Fruit fly (Drosophila melanogaster) whole organism, embryonic: Measurements from ENCODE around the gene CG42809.

Experiments used
- CG10209 ChIP-seq: fragments of 200-800 bp; sonication (Bioruptor generic); optimal IDR thresholded peaks from 3 replicates; lab custom pipeline; 2017; ENCODE audit warnings: missing biosample characterization, mild to moderate bottlenecking, missing genetic modification characterization, missing genetic modification reagents
- CG10267 ChIP-seq: fragments of 200-800 bp; sonication (Bioruptor generic); optimal IDR thresholded peaks from 2 replicates; lab custom pipeline; 2018; ENCODE audit warnings: missing biosample characterization, mild to moderate bottlenecking, missing genetic modification characterization, moderate library complexity
- CG10366 ChIP-seq: fragments of 200-800 bp; sonication (Bioruptor generic); IDR thresholded peaks from 2 replicates; pipeline ENCODE4 v1.3.6; 2022; ENCODE audit warnings: missing biosample characterization, missing genetic modification characterization
- CG11696 ChIP-seq: fragments of 200-800 bp; sonication (Bioruptor generic); IDR thresholded peaks from 2 replicates; pipeline ENCODE4 v1.3.6; 2022; ENCODE audit warnings: missing biosample characterization, missing genetic modification characterization
- CG11723 ChIP-seq: fragments of 200-800 bp; sonication (Bioruptor generic); optimal IDR thresholded peaks from 2 replicates; lab custom pipeline; 2017; ENCODE audit warnings: missing biosample characterization, mild to moderate bottlenecking, missing genetic modification characterization
- CG1647 ChIP-seq: fragments of 200-800 bp; sonication (Bioruptor generic); optimal IDR thresholded peaks from 3 replicates; lab custom pipeline; 2016; ENCODE audit warnings: missing biosample characterization, missing genetic modification characterization
- CG16813 ChIP-seq: fragments of 200-800 bp; sonication (Bioruptor generic); IDR thresholded peaks from 3 replicates; pipeline ENCODE4 v1.3.6; 2022; ENCODE audit warnings: missing biosample characterization, missing genetic modification characterization; ENCODE audit not compliant: partially characterized antibody
- CG17328 ChIP-seq: fragments of 200-800 bp; sonication (Bioruptor generic); IDR thresholded peaks from 2 replicates; pipeline ENCODE4 v1.3.6; 2022; ENCODE audit warnings: missing biosample characterization, missing genetic modification characterization
- CG18599 ChIP-seq: fragments of 200-800 bp; sonication (Bioruptor generic); optimal IDR thresholded peaks from 3 replicates; lab custom pipeline; 2017; ENCODE audit warnings: missing biosample characterization, missing genetic modification characterization, mild to moderate bottlenecking, moderate library complexity, missing genetic modification reagents
- CG2875 ChIP-seq: fragments of 200-800 bp; sonication (Bioruptor generic); optimal IDR thresholded peaks from 2 replicates; lab custom pipeline; 2017; ENCODE audit warnings: missing biosample characterization, mild to moderate bottlenecking, missing genetic modification characterization, missing genetic modification reagents
- CG30020 ChIP-seq: fragments of 200-800 bp; optimal IDR thresholded peaks from 2 replicates; lab custom pipeline; 2019; ENCODE audit warnings: missing biosample characterization, mild to moderate bottlenecking, missing genetic modification characterization, moderate library complexity
- CG34376 ChIP-seq: fragments of 200-800 bp; sonication (Bioruptor generic); optimal IDR thresholded peaks from 2 replicates; lab custom pipeline; 2018; ENCODE audit warnings: missing biosample characterization, mild to moderate bottlenecking, missing genetic modification characterization
- CG34422 ChIP-seq: fragments of 200-800 bp; sonication (Bioruptor generic); IDR thresholded peaks from 3 replicates; pipeline ENCODE4 v1.3.6; 2022; ENCODE audit warnings: missing biosample characterization, missing genetic modification characterization
- CG4707 ChIP-seq: fragments of 200-800 bp; sonication (Bioruptor generic); optimal IDR thresholded peaks from 2 replicates; lab custom pipeline; 2018; ENCODE audit warnings: missing biosample characterization, mild to moderate bottlenecking, missing genetic modification characterization, moderate library complexity
- CG4730 ChIP-seq: fragments of 200-800 bp; sonication (Bioruptor generic); IDR thresholded peaks from 2 replicates; pipeline ENCODE4 v1.3.6; 2022; ENCODE audit warnings: missing biosample characterization, missing genetic modification characterization
- CG5245 ChIP-seq: fragments of 200-800 bp; sonication (Bioruptor generic); optimal IDR thresholded peaks from 3 replicates; lab custom pipeline; 2016; ENCODE audit warnings: missing biosample characterization, missing genetic modification characterization
- CG9797 ChIP-seq: fragments of 200-800 bp; sonication (Bioruptor generic); optimal IDR thresholded peaks from 3 replicates; lab custom pipeline; 2018; ENCODE audit warnings: missing biosample characterization, mild to moderate bottlenecking, missing genetic modification characterization
- CG9932 ChIP-seq: fragments of 200-800 bp; sonication (Bioruptor generic); IDR thresholded peaks from 2 replicates; pipeline ENCODE4 v1.3.6; 2022; ENCODE audit warnings: missing biosample characterization, missing genetic modification characterization
- Dip3 ChIP-seq: fragments of 200-800 bp; sonication (Bioruptor generic); optimal IDR thresholded peaks from 3 replicates; lab custom pipeline; 2016; ENCODE audit warnings: missing biosample characterization, missing genetic modification characterization
- Drgx ChIP-seq: fragments of 200-800 bp; sonication (Bioruptor generic); IDR thresholded peaks from 2 replicates; pipeline ENCODE4 v1.3.6; 2022; ENCODE audit warnings: missing biosample characterization, missing genetic modification characterization
- GATAe ChIP-seq: fragments of 200-800 bp; sonication (Bioruptor generic); conservative IDR thresholded peaks from 2 replicates; pipeline ENCODE4 v1.3.6; 2022; ENCODE audit warnings: missing biosample characterization, missing genetic modification characterization
- Mrtf ChIP-seq: fragments of 200-800 bp; sonication (Bioruptor generic); IDR thresholded peaks from 3 replicates; pipeline ENCODE4 v1.3.6; 2022; ENCODE audit warnings: missing biosample characterization, missing genetic modification characterization
- Neu2 ChIP-seq: fragments of 200-800 bp; sonication (Bioruptor generic); optimal IDR thresholded peaks from 3 replicates; lab custom pipeline; 2016; ENCODE audit warnings: missing biosample characterization, missing genetic modification characterization, borderline replicate concordance
- Nf-YA ChIP-seq: fragments of 200-800 bp; sonication (Bioruptor generic); IDR thresholded peaks from 2 replicates; pipeline ENCODE4 v1.3.6; 2022; ENCODE audit warnings: missing biosample characterization, missing genetic modification characterization
- Nf-YB ChIP-seq: fragments of 200-800 bp; sonication (Bioruptor generic); optimal IDR thresholded peaks from 3 replicates; lab custom pipeline; 2019; ENCODE audit warnings: missing biosample characterization, mild to moderate bottlenecking, missing genetic modification characterization, moderate library complexity
- Scr ChIP-seq: fragments of 200-800 bp; sonication (Bioruptor generic); IDR thresholded peaks from 2 replicates; pipeline ENCODE4 v1.3.6; 2022; ENCODE audit warnings: missing biosample characterization, missing genetic modification characterization; ENCODE audit not compliant: partially characterized antibody
- Sry-δ ChIP-seq: fragments of 200-800 bp; sonication (Bioruptor generic); optimal IDR thresholded peaks from 2 replicates; lab custom pipeline; 2016; ENCODE audit warnings: missing biosample characterization, missing genetic modification characterization
- TFAM ChIP-seq: fragments of 200-800 bp; sonication (Bioruptor generic); optimal IDR thresholded peaks from 2 replicates; lab custom pipeline; 2017; ENCODE audit warnings: missing biosample characterization, missing genetic modification characterization, inconsistent platforms
- Usf ChIP-seq: fragments of 200-800 bp; sonication (Bioruptor generic); optimal IDR thresholded peaks from 2 replicates; lab custom pipeline; 2017; ENCODE audit warnings: missing genotype, missing biosample characterization, missing genetic modification characterization
- Xrp1 ChIP-seq: fragments of 200-800 bp; sonication (Bioruptor generic); IDR thresholded peaks from 2 replicates; pipeline ENCODE4 v1.3.6; 2022; ENCODE audit warnings: missing biosample characterization, missing genetic modification characterization
- ap ChIP-seq: fragments of 200-800 bp; sonication (Bioruptor generic); IDR thresholded peaks from 2 replicates; pipeline ENCODE4 v1.3.6; 2022; ENCODE audit warnings: missing biosample characterization, missing genetic modification characterization
- ara ChIP-seq: fragments of 200-800 bp; sonication (Bioruptor generic); IDR thresholded peaks from 2 replicates; pipeline ENCODE4 v1.3.6; 2022; ENCODE audit warnings: missing biosample characterization, missing genetic modification characterization
- az2 ChIP-seq: fragments of 200-800 bp; sonication (Bioruptor generic); optimal IDR thresholded peaks from 3 replicates; lab custom pipeline; 2016; ENCODE audit warnings: missing biosample characterization, missing genetic modification characterization
- bowl ChIP-seq: fragments of 200-800 bp; sonication (Bioruptor generic); IDR thresholded peaks from 2 replicates; pipeline ENCODE4 v1.3.6; 2022; ENCODE audit warnings: missing biosample characterization, missing genetic modification characterization
- cad ChIP-seq: fragments of >200 bp; optimal IDR thresholded peaks from 2 replicates; lab custom pipeline; 2017; ENCODE audit warnings: missing biosample characterization, missing genetic modification characterization
- corto ChIP-seq: fragments of 200-800 bp; sonication (Bioruptor generic); optimal IDR thresholded peaks from 2 replicates; lab custom pipeline; 2016; ENCODE audit warnings: missing biosample characterization, mild to moderate bottlenecking, missing genetic modification characterization, moderate library complexity
- cwo ChIP-seq: fragments of 200-800 bp; sonication (Bioruptor generic); optimal IDR thresholded peaks from 3 replicates; lab custom pipeline; 2017; ENCODE audit warnings: missing biosample characterization, missing genetic modification characterization, mild to moderate bottlenecking, moderate library complexity, missing genetic modification reagents
- exex ChIP-seq: fragments of 200-800 bp; sonication (Bioruptor generic); optimal IDR thresholded peaks from 4 replicates; lab custom pipeline; 2018; ENCODE audit warnings: missing biosample characterization, mild to moderate bottlenecking, missing genetic modification characterization, moderate library complexity
- lab ChIP-seq: fragments of 200-800 bp; sonication (Bioruptor generic); optimal IDR thresholded peaks from 3 replicates; lab custom pipeline; 2017; ENCODE audit warnings: missing biosample characterization, missing genetic modification characterization, mild to moderate bottlenecking, moderate library complexity, missing genetic modification reagents
- schlank ChIP-seq: fragments of 200-800 bp; sonication (Bioruptor generic); optimal IDR thresholded peaks from 2 replicates; lab custom pipeline; 2018; ENCODE audit warnings: missing biosample characterization, mild to moderate bottlenecking, missing genetic modification characterization
- sens ChIP-seq: fragments of 200-800 bp; sonication (Bioruptor generic); peaks from one replicate; lab custom pipeline; 2016; ENCODE audit warnings: missing biosample characterization, missing genetic modification characterization
- tll ChIP-seq, 2 experiments: fragments of 200-800 bp in 1 of 2; fragments of >200 bp in 1 of 2; sonication (Bioruptor generic) in 1 of 2; optimal IDR thresholded peaks; 2 replicates each; lab custom pipeline; 2017 to 2019; ENCODE audit warnings: missing biosample characterization in 2 of 2, missing genetic modification characterization in 2 of 2, mild to moderate bottlenecking in 1 of 2, moderate library complexity in 1 of 2
- tna ChIP-seq: fragments of 200-800 bp; sonication (Bioruptor generic); IDR thresholded peaks from 2 replicates; pipeline ENCODE4 v1.3.6; 2022; ENCODE audit warnings: missing biosample characterization, missing genetic modification characterization; ENCODE audit not compliant: partially characterized antibody
- twi ChIP-seq: fragments of 200-800 bp; optimal IDR thresholded peaks from 2 replicates; lab custom pipeline; 2019; ENCODE audit warnings: missing biosample characterization, mild to moderate bottlenecking, missing genetic modification characterization, moderate library complexity
- z ChIP-seq: fragments of 200-800 bp; sonication (Bioruptor generic); IDR thresholded peaks from 3 replicates; pipeline ENCODE4 v1.3.6; 2022; ENCODE audit warnings: missing biosample characterization, missing genetic modification characterization

CG42809 gene

DNA sequence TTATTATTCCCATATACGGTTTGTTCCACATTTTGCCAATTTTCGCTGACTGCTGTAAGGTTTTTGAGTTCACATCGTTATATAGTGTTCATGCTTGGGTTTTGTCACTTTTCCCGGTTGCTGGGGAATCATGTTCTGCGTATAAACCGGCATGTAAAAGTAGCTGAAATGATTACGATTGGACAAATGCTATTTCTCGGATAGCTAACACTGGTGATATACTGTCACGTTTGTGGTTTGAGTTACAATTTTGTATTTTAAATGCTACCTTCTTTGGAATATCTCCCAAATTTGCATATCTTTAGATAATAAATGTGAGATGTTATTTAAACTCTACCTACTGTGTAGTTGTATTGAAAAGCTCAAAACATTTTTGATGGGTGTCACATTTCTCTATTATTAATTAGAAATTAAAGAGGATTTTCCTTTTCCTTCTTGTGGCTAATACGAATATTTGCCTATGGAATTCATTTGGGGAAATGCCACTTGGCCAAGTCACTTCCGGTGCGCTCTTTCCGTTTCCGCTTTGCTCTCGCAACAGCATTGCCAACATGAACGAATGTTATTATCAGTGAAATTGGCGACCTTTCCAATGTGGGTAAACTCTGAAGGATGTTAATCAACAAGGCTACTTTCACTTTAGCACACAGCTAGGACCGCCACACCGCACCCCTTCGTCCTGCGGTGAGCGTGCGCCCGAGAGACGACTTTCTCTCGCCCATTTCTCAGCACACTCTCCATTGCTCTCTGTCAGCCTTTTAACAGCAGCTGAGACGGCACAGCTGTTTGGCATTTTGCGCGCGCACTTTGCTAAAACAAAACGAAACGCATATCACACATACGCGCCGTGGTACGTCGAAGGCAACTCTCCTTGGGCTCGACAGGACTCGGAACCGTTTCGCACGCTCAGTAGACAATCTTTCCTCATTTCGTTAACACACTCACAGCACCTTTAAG is 42.5 kb upstream of the CG42809 start, which contains the start of the genes CG16956, CG42784 and CG43850 (continued):
- TF ChIP-seq CG1647 (GFP tag; lab: Kevin White, UChicago), result no peak
- no peak for TF ChIP-seq corto (GFP tag; lab: Kevin White, UChicago)
- TF ChIP-seq CG2875 (GFP tag; lab: Kevin White, UChicago), result no peak
- 0 out of 2 replicates have a peak, but pooled peaks have one; percentile 20 for TF ChIP-seq CG11696
- TF ChIP-seq CG16813, result no peak
- no peak for TF ChIP-seq tna (GFP tag; lab: Robert Waterston, UW)
- 0 out of 2 replicates have a peak, but pooled peaks have one; percentile 10 for TF ChIP-seq Nf-YA (GFP tag; lab: Robert Waterston, UW)
- no peak for TF ChIP-seq Mrtf (GFP tag; lab: Robert Waterston, UW)
- TF ChIP-seq z, result no peak
- TF ChIP-seq CG34422 (GFP tag; lab: Robert Waterston, UW), result no peak
- no peak for TF ChIP-seq ara (GFP tag; lab: Robert Waterston, UW)
- TF ChIP-seq sens (GFP tag; lab: Kevin White, UChicago), result peak; percentile 82
- no peak for TF ChIP-seq cad (GFP tag; lab: Kevin White, UChicago)
- peak; percentile 13 for TF ChIP-seq CG10267
- no peak for TF ChIP-seq Xrp1 (GFP tag; lab: Robert Waterston, UW)
- TF ChIP-seq az2 (GFP tag; lab: Kevin White, UChicago), result no peak
- TF ChIP-seq bowl (GFP tag; lab: Robert Waterston, UW), result peak; percentile 42; the same call in 1 of the 2 replicates
- peak; percentile 53 for TF ChIP-seq CG17328 (GFP tag; lab: Robert Waterston, UW)
- TF ChIP-seq CG10366 (GFP tag; lab: Robert Waterston, UW), result no peak
- TF ChIP-seq CG18599 (GFP tag; lab: Kevin White, UChicago), result peak; percentile 88
- TF ChIP-seq tll (GFP tag; optimal IDR thresholded peaks at IDR 0.05; lab: Kevin White, UChicago), result no peak
- TF ChIP-seq Usf, result no peak
- no peak for TF ChIP-seq TFAM
- TF ChIP-seq CG4730, result no peak
- TF ChIP-seq CG9797 (GFP tag; lab: Kevin White, UChicago), result no peak
- peak; percentile 45 for TF ChIP-seq CG10209
- no peak for TF ChIP-seq CG30020
- peak; percentile 18 for TF ChIP-seq Nf-YB (GFP tag; lab: Kevin White, UChicago)
- peak; percentile 53 for TF ChIP-seq CG4707 (GFP tag; lab: Kevin White, UChicago)
- TF ChIP-seq CG5245 (GFP tag; lab: Kevin White, UChicago), result no peak
- TF ChIP-seq Neu2 (GFP tag; lab: Kevin White, UChicago), result no peak

DNA sequence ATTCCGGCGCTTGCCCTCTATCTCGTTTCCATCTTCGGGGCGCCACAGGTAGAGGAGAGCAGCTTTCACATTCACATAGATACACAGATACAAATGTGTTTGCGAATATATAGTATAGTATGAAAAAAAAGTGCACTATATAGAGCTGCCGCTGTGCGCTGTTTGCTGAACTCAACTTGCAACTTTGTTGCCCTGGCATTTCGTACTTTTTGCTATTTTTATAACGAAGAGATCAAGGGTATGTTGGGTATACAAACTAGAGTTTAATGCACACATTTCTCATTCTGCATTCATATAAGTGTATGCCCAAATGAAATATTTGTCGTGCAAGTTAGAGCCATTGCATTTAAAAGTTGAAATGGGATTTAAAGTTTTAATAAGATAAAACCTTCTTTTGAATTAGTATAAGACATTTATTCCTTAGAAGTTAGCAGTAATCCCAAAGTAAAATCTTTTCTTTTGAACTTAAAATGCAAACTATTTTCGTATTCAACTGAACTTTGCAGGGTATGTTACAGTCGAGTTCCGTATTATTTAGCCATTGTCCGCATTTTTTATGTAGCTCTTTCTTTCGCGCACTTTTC is 26.3 kb upstream of the CG42809 start:
- peak; percentile 30; the same call in 1 of the 2 replicates for TF ChIP-seq Drgx (GFP tag; lab: Robert Waterston, UW)
- TF ChIP-seq Sry-δ (GFP tag; lab: Kevin White, UChicago), result no peak

DNA sequence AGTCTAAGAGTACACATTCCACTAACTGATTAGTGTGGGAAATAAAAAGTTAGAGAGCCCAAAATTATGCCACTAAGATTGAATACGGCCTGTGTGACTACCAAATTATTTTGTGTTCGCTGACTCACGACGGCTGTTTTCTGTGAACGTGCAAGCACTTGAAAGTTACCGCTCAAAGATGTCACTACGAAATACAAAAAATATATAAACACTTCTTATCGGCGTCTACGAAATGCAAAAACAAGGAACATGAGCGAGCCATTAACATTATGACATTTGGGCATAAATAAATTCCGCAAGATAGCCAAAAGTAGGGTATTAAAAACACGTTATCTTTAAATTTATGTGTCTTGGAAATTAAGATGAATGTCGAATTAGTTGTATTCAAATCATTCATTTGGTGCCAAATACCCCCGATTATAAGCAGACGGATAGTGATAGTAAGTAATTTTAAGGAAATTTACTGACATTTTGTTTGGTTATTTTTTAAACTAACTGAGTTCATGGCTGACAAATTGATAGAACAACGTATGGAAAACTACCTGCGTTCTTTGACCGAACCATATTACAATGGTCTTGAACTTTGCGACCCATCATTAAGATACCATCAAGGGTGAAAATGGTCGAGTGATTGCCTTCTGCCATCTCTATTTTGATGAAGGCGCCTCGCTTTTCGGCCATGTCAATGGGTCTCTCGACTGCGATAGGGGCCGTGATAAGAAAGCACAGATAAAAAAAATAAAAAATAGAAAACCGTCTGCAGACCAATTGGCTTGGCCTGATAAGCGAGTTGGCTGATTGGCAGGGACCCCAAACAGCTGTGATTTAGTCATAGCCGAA is 22.3 kb upstream of the CG42809 start, which contains the start of gene Tehao:
TSS of gene Tehao (plus strand) at position 828 of the 840 bp plus-strand sequence.
- TF ChIP-seq cwo (GFP tag; lab: Kevin White, UChicago) (peak; percentile 78), Scr (no peak), ap (GFP tag; lab: Robert Waterston, UW) (no peak), schlank (no peak), CG34376 (GFP tag; lab: Kevin White, UChicago) (peak; percentile 76), exex (peak; percentile 70), CG11723 (GFP tag; lab: Kevin White, UChicago) (no peak), sens (GFP tag; lab: Kevin White, UChicago) (peak; percentile 34), twi (tag; lab: Kevin White, UChicago) (no peak), lab (GFP tag; lab: Kevin White, UChicago) (peak; percentile 42), CG9932 (no peak), Dip3 (GFP tag; lab: Kevin White, UChicago) (peak; percentile 9), GATAe (GFP tag; lab: Robert Waterston, UW) (peak; percentile 46)
